Worm (Caenorhabditis elegans) whole organism, L1 larva: Measurements from ENCODE around the gene inpp-4B.

Experiments used
- F16B12.6 ChIP-seq: fragments of 150-350 bp; optimal IDR thresholded peaks from 2 replicates; lab custom pipeline; 2014; ENCODE audit warnings: missing biosample characterization, missing genetic modification characterization
- aha-1 ChIP-seq: fragments of 150-350 bp; optimal IDR thresholded peaks from 2 replicates; lab custom pipeline; 2014; ENCODE audit warnings: missing biosample characterization, missing genetic modification characterization
- aly-2 ChIP-seq: fragments of 150-350 bp; optimal IDR thresholded peaks from 2 replicates; lab custom pipeline; 2014; ENCODE audit warnings: missing biosample characterization, missing genetic modification characterization
- blmp-1 ChIP-seq: fragments of 150-350 bp; optimal IDR thresholded peaks from 2 replicates; lab custom pipeline; 2014; ENCODE audit warnings: missing biosample characterization, missing genetic modification characterization
- ceh-82 ChIP-seq, 3 experiments: fragments of 150-350 bp in 1 of 3; sonication (generic microtip) in 2 of 3; optimal IDR thresholded peaks; 2 replicates each; lab custom pipeline; 2014 to 2017; ENCODE audit warnings: missing biosample characterization in 3 of 3, missing genetic modification characterization in 3 of 3
- ceh-88 ChIP-seq: fragments of 200-800 bp; sonication (Bioruptor generic); IDR thresholded peaks from 2 replicates; pipeline ENCODE4 v1.3.6; 2022; ENCODE audit warnings: missing genetic modification characterization, missing compliant biosample characterization
- ceh-90 ChIP-seq: sonication (generic microtip); optimal IDR thresholded peaks from 2 replicates; lab custom pipeline; 2016; ENCODE audit warnings: missing genetic modification characterization, missing compliant biosample characterization
- ces-1 ChIP-seq: fragments of 150-350 bp; optimal IDR thresholded peaks from 2 replicates; lab custom pipeline; 2014; ENCODE audit warnings: missing biosample characterization, missing genetic modification reagents, missing genetic modification characterization
- dpl-1 ChIP-seq, 3 experiments: fragments of 150-350 bp in 2 of 3; sonication (generic microtip) in 1 of 3; optimal IDR thresholded peaks; 2 replicates each; lab custom pipeline; 2014 to 2017; ENCODE audit warnings: missing biosample characterization in 3 of 3, missing genetic modification characterization in 3 of 3, missing genetic modification reagents in 3 of 3
- dsc-1 ChIP-seq: sonication (generic microtip); optimal IDR thresholded peaks from 2 replicates; lab custom pipeline; 2016; ENCODE audit warnings: mild to moderate bottlenecking, missing genetic modification characterization, missing compliant biosample characterization
- efl-1 ChIP-seq, 4 experiments: fragments of 150-350 bp; optimal IDR thresholded peaks in 3 of 4; peaks in 1 of 4; 1 replicate in 1 of 4; 2 replicates in 3 of 4; lab custom pipeline; 2014; ENCODE audit warnings: missing biosample characterization in 2 of 4, missing genetic modification characterization in 2 of 4, missing genetic modification reagents in 2 of 4
- egl-13 ChIP-seq: sonication (generic microtip); optimal IDR thresholded peaks from 2 replicates; lab custom pipeline; 2016; ENCODE audit warnings: missing genotype, missing genetic modification reagents, missing genetic modification characterization, missing compliant biosample characterization
- elt-2 ChIP-seq: sonication (generic microtip); optimal IDR thresholded peaks from 2 replicates; lab custom pipeline; 2016; ENCODE audit warnings: missing genetic modification characterization, mild to moderate bottlenecking, inconsistent platforms, missing compliant biosample characterization, missing genetic modification reagents
- elt-3 ChIP-seq, 6 experiments: fragments of 150-350 bp in 1 of 6; sonication (generic microtip); optimal IDR thresholded peaks; 2 replicates each; lab custom pipeline; 2017 to 2018; ENCODE audit warnings: missing biosample characterization in 6 of 6, missing genetic modification characterization in 6 of 6, inconsistent platforms in 1 of 6
- hpl-2 ChIP-seq: fragments of 150-350 bp; optimal IDR thresholded peaks from 2 replicates; lab custom pipeline; 2014; ENCODE audit warnings: missing biosample characterization, missing genetic modification reagents, missing genetic modification characterization
- irx-1 ChIP-seq: sonication (generic microtip); optimal IDR thresholded peaks from 2 replicates; lab custom pipeline; 2016; ENCODE audit warnings: missing genetic modification characterization, missing compliant biosample characterization
- lin-13 ChIP-seq: fragments of 150-350 bp; optimal IDR thresholded peaks from 2 replicates; lab custom pipeline; 2014; ENCODE audit warnings: missing biosample characterization, missing genetic modification reagents, missing genetic modification characterization
- lin-14 ChIP-seq: fragments of 200-800 bp; sonication (Bioruptor generic); optimal IDR thresholded peaks from 2 replicates; lab custom pipeline; 2018; ENCODE audit warnings: mild to moderate bottlenecking, missing genetic modification characterization, moderate library complexity, missing compliant biosample characterization
- lin-15B ChIP-seq: fragments of 150-350 bp; sonication (generic microtip); optimal IDR thresholded peaks from 3 replicates; lab custom pipeline; 2014; ENCODE audit warnings: missing biosample characterization, missing genetic modification characterization
- lin-35 ChIP-seq, 2 experiments: fragments of 150-350 bp; optimal IDR thresholded peaks; 2 replicates each; lab custom pipeline; 2014; ENCODE audit warnings: missing biosample characterization in 2 of 2, missing genetic modification characterization in 2 of 2, missing genetic modification reagents in 2 of 2
- lin-39 ChIP-seq: fragments of 150-350 bp; optimal IDR thresholded peaks from 2 replicates; lab custom pipeline; 2014; ENCODE audit warnings: missing biosample characterization, missing genetic modification reagents, missing genetic modification characterization
- lir-3 ChIP-seq: sonication (generic microtip); optimal IDR thresholded peaks from 2 replicates; lab custom pipeline; 2016; ENCODE audit warnings: mild to moderate bottlenecking, missing genetic modification characterization, moderate library complexity, missing compliant biosample characterization; ENCODE audit not compliant: poor library complexity
- lsy-2 ChIP-seq, 2 experiments: fragments of 150-350 bp; optimal IDR thresholded peaks; 2 replicates each; lab custom pipeline; 2014; ENCODE audit warnings: missing biosample characterization in 2 of 2, missing genetic modification characterization in 2 of 2
- mep-1 ChIP-seq: fragments of 150-350 bp; optimal IDR thresholded peaks from 2 replicates; lab custom pipeline; 2014; ENCODE audit warnings: missing biosample characterization, missing genetic modification characterization
- nhr-12 ChIP-seq: sonication (generic microtip); optimal IDR thresholded peaks from 2 replicates; lab custom pipeline; 2017; ENCODE audit warnings: missing biosample characterization, missing genetic modification characterization
- nhr-19 ChIP-seq: fragments of 200-800 bp; sonication (Bioruptor generic); conservative IDR thresholded peaks from 2 replicates; pipeline ENCODE4 v1.3.6; 2022; ENCODE audit warnings: missing genetic modification characterization, missing compliant biosample characterization
- nhr-237 ChIP-seq: fragments of 150-350 bp; optimal IDR thresholded peaks from 2 replicates; lab custom pipeline; 2014; ENCODE audit warnings: missing biosample characterization, missing genetic modification characterization
- nhr-47 ChIP-seq: sonication (generic microtip); optimal IDR thresholded peaks from 2 replicates; lab custom pipeline; 2016; ENCODE audit warnings: mild to moderate bottlenecking, missing genetic modification characterization, moderate library complexity, missing compliant biosample characterization
- nhr-76 ChIP-seq: sonication (generic microtip); optimal IDR thresholded peaks from 2 replicates; lab custom pipeline; 2017; ENCODE audit warnings: missing biosample characterization, missing genetic modification characterization
- nhr-77 ChIP-seq: fragments of 150-350 bp; optimal IDR thresholded peaks from 2 replicates; lab custom pipeline; 2014; ENCODE audit warnings: missing biosample characterization, missing genetic modification characterization
- nhr-85 ChIP-seq: sonication (generic microtip); peaks from one replicate; lab custom pipeline; 2016; ENCODE audit warnings: missing genetic modification characterization, inconsistent platforms, missing compliant biosample characterization
- pag-3 ChIP-seq: sonication (generic microtip); optimal IDR thresholded peaks from 2 replicates; lab custom pipeline; 2017; ENCODE audit warnings: missing genetic modification characterization, mild to moderate bottlenecking, missing compliant biosample characterization, antibody characterized with exemption, borderline replicate concordance; ENCODE audit not compliant: insufficient read depth
- pax-3 ChIP-seq: fragments of 200-800 bp; sonication (Bioruptor generic); optimal IDR thresholded peaks from 2 replicates; lab custom pipeline; 2018; ENCODE audit warnings: mild to moderate bottlenecking, missing genetic modification characterization, moderate library complexity, missing compliant biosample characterization
- pqm-1 ChIP-seq: sonication (generic microtip); optimal IDR thresholded peaks from 3 replicates; lab custom pipeline; 2017; ENCODE audit warnings: missing biosample characterization, missing genetic modification characterization
- rnt-1 ChIP-seq: sonication (generic microtip); optimal IDR thresholded peaks from 2 replicates; lab custom pipeline; 2016; ENCODE audit warnings: mild to moderate bottlenecking, missing genetic modification characterization, moderate library complexity, missing compliant biosample characterization
- skn-1 ChIP-seq: fragments of 150-350 bp; optimal IDR thresholded peaks from 2 replicates; lab custom pipeline; 2014; ENCODE audit warnings: missing biosample characterization, missing genetic modification characterization
- snu-23 ChIP-seq: sonication (generic microtip); optimal IDR thresholded peaks from 2 replicates; lab custom pipeline; 2016; ENCODE audit warnings: missing genetic modification characterization, missing compliant biosample characterization
- sptf-1 ChIP-seq: fragments of 150-350 bp; optimal IDR thresholded peaks from 2 replicates; lab custom pipeline; 2014; ENCODE audit warnings: missing biosample characterization, missing genetic modification characterization
- sup-37 ChIP-seq: fragments of 200-800 bp; sonication (Bioruptor generic); optimal IDR thresholded peaks from 2 replicates; lab custom pipeline; 2018; ENCODE audit warnings: mild to moderate bottlenecking, missing genetic modification characterization, missing compliant biosample characterization
- swsn-7 ChIP-seq: sonication (generic microtip); optimal IDR thresholded peaks from 2 replicates; lab custom pipeline; 2016; ENCODE audit warnings: missing genetic modification characterization, missing compliant biosample characterization
- tbx-2 ChIP-seq: sonication (generic microtip); optimal IDR thresholded peaks from 2 replicates; lab custom pipeline; 2016; ENCODE audit warnings: missing genetic modification characterization, missing compliant biosample characterization
- tlp-1 ChIP-seq: fragments of 150-350 bp; optimal IDR thresholded peaks from 2 replicates; lab custom pipeline; 2014; ENCODE audit warnings: missing biosample characterization, missing genetic modification characterization
- unc-130 ChIP-seq: fragments of 150-350 bp; optimal IDR thresholded peaks from 2 replicates; lab custom pipeline; 2017; ENCODE audit warnings: missing biosample characterization, missing genetic modification characterization, inconsistent platforms
- unc-86 ChIP-seq: sonication (generic microtip); optimal IDR thresholded peaks from 2 replicates; lab custom pipeline; 2016; ENCODE audit warnings: missing genetic modification characterization, missing compliant biosample characterization
- vab-15 ChIP-seq: sonication (generic microtip); optimal IDR thresholded peaks from 2 replicates; lab custom pipeline; 2017; ENCODE audit warnings: missing genotype, mild to moderate bottlenecking, missing genetic modification characterization, missing compliant biosample characterization
- xbp-1 ChIP-seq: sonication (generic microtip); optimal IDR thresholded peaks from 2 replicates; lab custom pipeline; 2016; ENCODE audit warnings: missing genetic modification characterization, missing compliant biosample characterization
- ztf-11 ChIP-seq, 2 experiments: sonication (generic microtip); optimal IDR thresholded peaks; 2 replicates each; lab custom pipeline; 2016 to 2017; ENCODE audit warnings: missing genetic modification characterization in 2 of 2, missing biosample characterization in 1 of 2, missing compliant biosample characterization in 1 of 2
- ztf-4 ChIP-seq: fragments of 150-350 bp; optimal IDR thresholded peaks from 2 replicates; lab custom pipeline; 2014; ENCODE audit warnings: missing biosample characterization, missing genetic modification characterization

Gene inpp-4B

DNA sequence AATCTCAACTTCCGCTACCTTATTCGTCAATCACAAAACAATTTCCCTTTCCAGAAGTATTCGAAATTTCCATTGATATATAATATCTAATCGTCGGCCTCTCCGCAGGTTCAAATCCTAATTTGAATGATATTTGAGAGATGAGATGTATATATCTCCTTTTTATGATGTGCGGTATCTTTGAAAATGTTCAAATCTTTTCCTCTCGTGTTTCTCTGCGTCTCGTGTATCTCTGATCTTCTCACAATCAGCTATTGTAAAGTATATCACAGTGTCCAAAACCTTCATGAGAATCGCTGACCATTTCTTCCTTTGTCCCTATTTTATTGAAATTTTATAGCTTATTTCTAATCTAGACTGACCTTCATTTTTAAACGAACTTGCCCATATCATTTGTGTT, 23.1 kb upstream of the inpp-4B start:
- TF ChIP-seq F16B12.6 (tag; lab: Kevin White, UChicago) (no peak), elt-3 (tag; optimal IDR thresholded peaks at IDR 0.05; lab: Kevin White, UChicago) (peak in 4 of 6 experiments; percentile 11 to 59 (median 32)), pag-3 (tag; lab: Kevin White, UChicago) (no peak), blmp-1 (tag; lab: Kevin White, UChicago) (peak; percentile 48), lin-14 (GFP tag; lab: Kevin White, UChicago) (peak; percentile 3), ceh-88 (GFP tag; lab: Robert Waterston, UW) (no peak), nhr-85 (tag; lab: Kevin White, UChicago) (peak; percentile 73)

- TF ChIP-seq dsc-1 (tag; lab: Kevin White, UChicago) (no peak), lin-35 (GFP tag; optimal IDR thresholded peaks at IDR 0.05; lab: Kevin White, UChicago) (no peak), nhr-237 (tag; lab: Kevin White, UChicago) (no peak), xbp-1 (no peak), elt-2 (tag; lab: Kevin White, UChicago) (no peak), nhr-77 (no peak), snu-23 (GFP tag; lab: Kevin White, UChicago) (no peak), nhr-76 (tag; lab: Kevin White, UChicago) (no peak), ztf-4 (tag; lab: Kevin White, UChicago) (no peak), hpl-2 (GFP tag; lab: Kevin White, UChicago) (no peak)
These were observed 18.9 kb upstream of the inpp-4B start, which contains the start of gene K10G9.2 for ce11 chrIII:10285623-10286022. Gene K10G9.2, plus strand, starts transcription at chrIII:10285923.

- TF ChIP-seq rnt-1 (tag; lab: Kevin White, UChicago): peak; percentile 28
- TF ChIP-seq pag-3 (tag; lab: Kevin White, UChicago): no peak
- no peak for TF ChIP-seq lin-39 (tag; lab: Kevin White, UChicago)
- TF ChIP-seq skn-1 (tag; lab: Kevin White, UChicago): no peak
- no peak for TF ChIP-seq aly-2 (tag; lab: Kevin White, UChicago)
- no peak for TF ChIP-seq sptf-1 (tag; lab: Kevin White, UChicago)
- no peak for TF ChIP-seq elt-3 (tag; optimal IDR thresholded peaks at IDR 0.05; lab: Kevin White, UChicago)
- TF ChIP-seq tlp-1 (tag; lab: Kevin White, UChicago): no peak
- TF ChIP-seq unc-130 (tag; lab: Kevin White, UChicago): no peak
- no peak for TF ChIP-seq ceh-90 (tag; lab: Kevin White, UChicago)
- no peak for TF ChIP-seq ztf-4 (tag; lab: Kevin White, UChicago)
- peak; percentile 69 for TF ChIP-seq swsn-7 (tag; lab: Kevin White, UChicago)
- TF ChIP-seq lin-13 (GFP tag; lab: Kevin White, UChicago): no peak
- no peak for TF ChIP-seq vab-15 (tag; lab: Kevin White, UChicago)
- TF ChIP-seq aha-1: no peak
- no peak for TF ChIP-seq sup-37 (GFP tag; lab: Kevin White, UChicago)
- peak; percentile 43 to 45 for TF ChIP-seq efl-1 (optimal IDR thresholded peaks at IDR 0.05; lab: Kevin White, UChicago)
- peak in 1 of 2 experiments; percentile 35 for TF ChIP-seq efl-1 (GFP tag; optimal IDR thresholded peaks at IDR 0.05 in 1 of 2; lab: Kevin White, UChicago)
- TF ChIP-seq ceh-88 (GFP tag; lab: Robert Waterston, UW): no peak
- TF ChIP-seq pax-3 (tag; lab: Kevin White, UChicago): peak; percentile 53
- peak; percentile 24 for TF ChIP-seq ces-1 (GFP tag; lab: Kevin White, UChicago)
- TF ChIP-seq unc-86 (tag; lab: Kevin White, UChicago): peak; percentile 82
- peak; percentile 47 to 58 (median 56) for TF ChIP-seq ceh-82 (tag; optimal IDR thresholded peaks at IDR 0.05; lab: Kevin White, UChicago)
- TF ChIP-seq lsy-2 (tag; optimal IDR thresholded peaks at IDR 0.05; lab: Kevin White, UChicago): peak; percentile 48 to 65
- peak; percentile 36 for TF ChIP-seq lir-3
- no peak for TF ChIP-seq irx-1 (tag; lab: Kevin White, UChicago)
- TF ChIP-seq F16B12.6 (tag; lab: Kevin White, UChicago): peak; percentile 4
- TF ChIP-seq nhr-19 (GFP tag; lab: Robert Waterston, UW): 0 out of 2 replicates have a peak, but pooled peaks have one; percentile 29
- TF ChIP-seq lin-15B (tag; lab: Kevin White, UChicago): no peak
- TF ChIP-seq ztf-11 (tag; optimal IDR thresholded peaks at IDR 0.05; lab: Kevin White, UChicago): no peak
- no peak for TF ChIP-seq nhr-12
- TF ChIP-seq nhr-47 (tag; lab: Kevin White, UChicago): peak; percentile 73
- TF ChIP-seq dpl-1 (GFP tag; optimal IDR thresholded peaks at IDR 0.05; lab: Kevin White, UChicago): peak in 2 of 3 experiments; percentile 25 to 33
- peak; percentile 13 for TF ChIP-seq mep-1
- TF ChIP-seq egl-13 (tag; lab: Kevin White, UChicago): peak; percentile 69
- no peak for TF ChIP-seq blmp-1 (tag; lab: Kevin White, UChicago)
- TF ChIP-seq pqm-1: no peak
- no peak for TF ChIP-seq nhr-76 (tag; lab: Kevin White, UChicago)
- TF ChIP-seq tbx-2 (tag; lab: Kevin White, UChicago): peak; percentile 68
These were observed 17.5 kb upstream of the inpp-4B start for ce11 chrIII:10284214-10284613.
